Fruit fly (Drosophila melanogaster): Measurements from ENCODE around the gene tral.

tral gene

dm6 chr3L:12469684-12470083 is 45.2 kb upstream of the tral start, which contains the start of gene CG32102:
TSS of gene CG32102 (minus strand) at chr3L:12469784.
- no peak for TF ChIP-seq dmrt93B (GFP tag; optimal IDR thresholded peaks at IDR 0.05)
- no peak for TF ChIP-seq Vsx2 (GFP tag; optimal IDR thresholded peaks at IDR 0.05; ENCODE audit: partially characterized antibody)
- no peak for TF ChIP-seq CrebA (GFP tag; optimal IDR thresholded peaks at IDR 0.05; ENCODE audit: borderline replicate concordance)
- no peak for TF ChIP-seq fru (GFP tag; optimal IDR thresholded peaks at IDR 0.05)
- no peak for TF ChIP-seq brk (GFP tag; optimal IDR thresholded peaks at IDR 0.05)
- no peak for TF ChIP-seq Jra (GFP tag; optimal IDR thresholded peaks at IDR 0.05)
- TF ChIP-seq Dif (GFP tag; optimal IDR thresholded peaks at IDR 0.05; ENCODE audit: partially characterized antibody), result no peak
- no peak for TF ChIP-seq Hr78 (GFP tag; optimal IDR thresholded peaks at IDR 0.05)
- no peak for TF ChIP-seq Hr83 (GFP tag; optimal IDR thresholded peaks at IDR 0.05; ENCODE audit: poor library complexity, severe bottlenecking)
- no peak for TF ChIP-seq Mio (GFP tag; optimal IDR thresholded peaks at IDR 0.05)
- TF ChIP-seq ey (GFP tag; optimal IDR thresholded peaks at IDR 0.05), result no peak
- TF ChIP-seq Hnf4 (GFP tag; optimal IDR thresholded peaks at IDR 0.05), result no peak
- no peak for TF ChIP-seq sage (GFP tag; optimal IDR thresholded peaks at IDR 0.05)
- no peak for TF ChIP-seq GATAd (GFP tag; optimal IDR thresholded peaks at IDR 0.05)
- no peak for TF ChIP-seq rgr (GFP tag; optimal IDR thresholded peaks at IDR 0.05)
- no peak for TF ChIP-seq dl (GFP tag; optimal IDR thresholded peaks at IDR 0.05; ENCODE audit: insufficient read depth in 1 of 2, partially characterized antibody in 2 of 2)
- no peak for TF ChIP-seq dsf (GFP tag; optimal IDR thresholded peaks at IDR 0.05; ENCODE audit: borderline replicate concordance)
- no peak for TF ChIP-seq sv (GFP tag; optimal IDR thresholded peaks at IDR 0.05)
- no peak for TF ChIP-seq foxo (GFP tag; optimal IDR thresholded peaks at IDR 0.05)
- TF ChIP-seq jim (GFP tag; optimal IDR thresholded peaks at IDR 0.05), result no peak

DNA sequence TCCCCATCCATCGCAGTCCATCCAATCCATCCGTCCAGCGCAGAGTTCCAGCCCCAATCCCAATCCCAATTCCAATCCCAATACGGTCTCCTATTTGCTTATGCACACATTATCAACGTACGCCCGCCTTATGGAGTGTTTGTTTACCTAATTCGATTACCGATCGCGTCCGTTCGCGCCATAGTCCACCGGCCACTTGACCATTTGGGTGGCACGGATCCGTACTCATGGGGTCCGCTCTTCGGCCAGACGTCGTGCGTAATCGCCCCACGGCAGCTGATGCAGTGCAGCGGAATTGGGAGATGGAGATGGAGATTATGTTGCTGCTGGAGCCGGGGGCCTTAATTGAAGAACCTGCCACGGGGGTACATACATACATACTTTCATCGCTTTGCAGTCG is 44.4 kb upstream of the tral start:
- TF ChIP-seq sv (GFP tag; optimal IDR thresholded peaks at IDR 0.05) (no peak), Sp1 (GFP tag; optimal IDR thresholded peaks at IDR 0.05) (no peak)

- TF ChIP-seq dsf (GFP tag; optimal IDR thresholded peaks at IDR 0.05; ENCODE audit: borderline replicate concordance) (no peak), ey (GFP tag; optimal IDR thresholded peaks at IDR 0.05) (no peak), br (GFP tag; optimal IDR thresholded peaks at IDR 0.05) (no peak), Dif (GFP tag; optimal IDR thresholded peaks at IDR 0.05; ENCODE audit: partially characterized antibody) (no peak), Jra (GFP tag; optimal IDR thresholded peaks at IDR 0.05) (peak; percentile 43), Rel (GFP tag; optimal IDR thresholded peaks at IDR 0.05) (no peak), Rel (tag; optimal IDR thresholded peaks at IDR 0.05) (peak; percentile 95), Hr78 (GFP tag; optimal IDR thresholded peaks at IDR 0.05) (no peak), Abd-B (GFP tag; optimal IDR thresholded peaks at IDR 0.05) (no peak), h (GFP tag; optimal IDR thresholded peaks at IDR 0.05) (no peak), Hr83 (GFP tag; optimal IDR thresholded peaks at IDR 0.05; ENCODE audit: poor library complexity, severe bottlenecking) (no peak), CrebA (GFP tag; optimal IDR thresholded peaks at IDR 0.05; ENCODE audit: borderline replicate concordance) (peak; percentile 18), woc (GFP tag; optimal IDR thresholded peaks at IDR 0.05) (no peak), CG9705 (GFP tag; optimal IDR thresholded peaks at IDR 0.05) (no peak), Vsx2 (GFP tag; optimal IDR thresholded peaks at IDR 0.05; ENCODE audit: partially characterized antibody) (no peak), OdsH (GFP tag; optimal IDR thresholded peaks at IDR 0.05) (no peak)
Measured at dm6 chr3L:12471471-12471978, 43.3 kb upstream of the tral start, which contains the start of gene CG10616. TSS of gene CG10616 (plus strand) at chr3L:12471728.

DNA sequence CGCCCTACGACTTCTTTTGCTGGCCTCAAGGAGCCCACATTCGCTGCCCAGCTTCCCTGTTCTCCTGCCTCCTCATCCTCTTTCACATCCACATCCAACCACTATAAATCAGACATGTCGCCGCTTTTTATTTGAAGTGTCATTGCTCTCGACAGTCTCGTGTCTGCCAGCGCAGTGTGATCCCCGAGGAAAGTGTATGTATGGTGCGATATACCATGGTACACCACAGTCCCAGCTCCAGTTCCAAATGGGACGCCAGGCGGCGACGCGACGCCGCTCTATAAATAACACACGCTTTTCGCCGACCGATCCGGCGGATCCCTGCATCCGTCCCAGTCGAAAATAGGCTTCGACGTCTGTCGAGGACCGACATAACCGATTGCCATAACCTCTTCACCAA is 36.6 kb upstream of the tral start:
- no peak for TF ChIP-seq Myc (optimal IDR thresholded peaks at IDR 0.05)
- TF ChIP-seq ey (GFP tag; optimal IDR thresholded peaks at IDR 0.05), result no peak
- no peak for TF ChIP-seq CG32264 (GFP tag; optimal IDR thresholded peaks at IDR 0.05)
- no peak for TF ChIP-seq h (GFP tag; optimal IDR thresholded peaks at IDR 0.05)
- TF ChIP-seq OdsH (GFP tag; optimal IDR thresholded peaks at IDR 0.05), result no peak
- no peak for TF ChIP-seq N (GFP tag; optimal IDR thresholded peaks at IDR 0.05)

DNA sequence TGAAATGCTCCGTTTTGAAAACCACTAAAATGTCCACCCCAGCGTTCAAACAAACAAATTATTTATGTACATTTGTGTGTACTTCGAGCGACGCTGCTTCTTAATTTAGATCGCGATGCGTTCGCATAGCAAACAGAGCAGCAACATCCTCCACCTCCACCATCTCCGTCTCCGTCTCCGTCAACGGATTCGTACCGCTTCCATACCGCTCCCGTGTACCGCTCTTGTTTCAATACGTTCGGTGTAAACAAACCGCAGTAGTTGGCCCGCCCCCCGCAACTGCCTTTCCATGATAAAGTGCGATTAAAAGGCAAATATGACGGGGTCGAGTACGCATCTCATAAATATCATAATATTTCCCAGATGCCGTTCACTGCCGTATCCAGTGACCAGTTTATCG is 32.6 kb upstream of the tral start, which contains the start of gene CG33725:
TSS of gene CG33725 (plus strand) at position 364 of the 400 bp plus-strand sequence.
- TF ChIP-seq N (GFP tag; optimal IDR thresholded peaks at IDR 0.05), result no peak
- no peak for TF ChIP-seq GATAd (GFP tag; optimal IDR thresholded peaks at IDR 0.05)
- TF ChIP-seq Hr83 (GFP tag; optimal IDR thresholded peaks at IDR 0.05; ENCODE audit: poor library complexity, severe bottlenecking), result no peak
- TF ChIP-seq dsf (GFP tag; optimal IDR thresholded peaks at IDR 0.05; ENCODE audit: borderline replicate concordance), result no peak
- no peak for TF ChIP-seq psq (GFP tag; optimal IDR thresholded peaks at IDR 0.05)
